Worm (Caenorhabditis elegans) whole organism, early embryonic: ENCODE measurements around the gene C13B9.2.

ENCODE experiments used
- B0310.2 ChIP-seq: sonication (generic microtip); optimal IDR thresholded peaks from 2 replicates; lab custom pipeline; 2016; ENCODE audit warnings: mild to moderate bottlenecking, missing genetic modification characterization, missing compliant biosample characterization
- F13C5.2 ChIP-seq: sonication (generic microtip); optimal IDR thresholded peaks from 2 replicates; lab custom pipeline; 2017; ENCODE audit warnings: mild to moderate bottlenecking, missing genetic modification characterization, inconsistent platforms, missing compliant biosample characterization
- aly-1 ChIP-seq: sonication (generic microtip); optimal IDR thresholded peaks from 2 replicates; lab custom pipeline; 2016; ENCODE audit warnings: missing genetic modification characterization, missing compliant biosample characterization
- flt-1 ChIP-seq: fragments of 200-800 bp; sonication (Bioruptor generic); IDR thresholded peaks from 2 replicates; pipeline ENCODE4 v1.3.6; 2022; ENCODE audit warnings: missing genetic modification characterization, missing compliant biosample characterization
- hmbx-1 ChIP-seq: sonication (generic microtip); optimal IDR thresholded peaks from 2 replicates; lab custom pipeline; 2016; ENCODE audit warnings: mild to moderate bottlenecking, missing genetic modification characterization, missing compliant biosample characterization
- scrt-1 ChIP-seq: fragments of 200-800 bp; sonication (Bioruptor generic); IDR thresholded peaks from 2 replicates; pipeline ENCODE4 v1.3.6; 2022; ENCODE audit warnings: missing genetic modification characterization, missing compliant biosample characterization
- sea-1 ChIP-seq: fragments of 200-800 bp; sonication (Bioruptor generic); conservative IDR thresholded peaks from 2 replicates; pipeline ENCODE4 v1.3.6; 2022; ENCODE audit warnings: missing genetic modification characterization, missing compliant biosample characterization
- tbx-11 ChIP-seq: fragments of 200-800 bp; sonication (Bioruptor generic); IDR thresholded peaks from 2 replicates; pipeline ENCODE4 v1.3.6; 2022; ENCODE audit warnings: missing genetic modification characterization, missing compliant biosample characterization

- TF ChIP-seq tbx-11 (no peak), flt-1 (GFP tag; lab: Robert Waterston, UW) (no peak), sea-1 (no peak), aly-1 (tag; lab: Kevin White, UChicago) (no peak), B0310.2 (tag; lab: Kevin White, UChicago) (no peak), F13C5.2 (tag; lab: Kevin White, UChicago) (no peak), scrt-1 (no peak), hmbx-1 (no peak)
These were observed 11.9 kb upstream of the C13B9.2 start, which contains the start of the genes mdh-2 and F20H11.4 for ce11 chrIII:6608101-6608672.
